Fruit fly (Drosophila melanogaster) whole organism: ENCODE measurements around the gene CG6891.
A peak's percentile ranks its signal among the peaks of the same experiment; 100 is the strongest.

ENCODE experiments used
- CG8478 ChIP-seq: fragments of >200 bp; optimal IDR thresholded peaks from 2 replicates; lab custom pipeline; 2018; ENCODE audit warnings: inconsistent platforms
- Dll ChIP-seq: fragments of >200 bp; optimal IDR thresholded peaks from 2 replicates; lab custom pipeline; 2017
- EcR ChIP-seq, 2 experiments: fragments of >200 bp; optimal IDR thresholded peaks; 2 replicates each; lab custom pipeline; 2017; ENCODE audit warnings: missing biosample characterization in 2 of 2, missing genetic modification characterization in 2 of 2, missing genetic modification reagents in 2 of 2
- pan ChIP-seq: fragments of >200 bp; optimal IDR thresholded peaks from 2 replicates; lab custom pipeline; 2017
- psq ChIP-seq: fragments of >200 bp; optimal IDR thresholded peaks from 2 replicates; lab custom pipeline; 2017
- usp ChIP-seq: fragments of >200 bp; optimal IDR thresholded peaks from 2 replicates; lab custom pipeline; 2017; ENCODE audit warnings: missing biosample characterization, missing genetic modification characterization, mixed read lengths

The CG6891 gene

DNA sequence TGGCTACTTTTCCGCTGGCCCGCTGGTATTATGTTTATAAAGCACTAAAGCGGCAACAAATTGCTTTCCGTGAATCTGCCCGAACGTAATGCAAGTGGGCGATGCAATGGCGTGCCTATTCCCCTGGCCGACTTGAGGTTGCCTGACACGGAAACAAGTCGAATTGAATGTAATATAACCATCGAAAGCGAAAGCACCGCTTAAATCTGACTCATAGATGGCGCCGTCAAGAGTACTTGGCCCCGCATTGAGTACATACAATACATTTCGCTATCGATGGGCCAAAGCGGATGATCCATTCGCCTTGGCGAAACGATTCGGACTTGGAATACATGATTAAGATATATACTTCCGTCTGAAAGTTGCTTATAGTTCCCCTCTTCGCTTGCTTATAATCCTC lies 5.2 kb downstream of the CG6891 start:
- no peak for TF ChIP-seq psq (lab: Kevin White, UChicago)

DNA sequence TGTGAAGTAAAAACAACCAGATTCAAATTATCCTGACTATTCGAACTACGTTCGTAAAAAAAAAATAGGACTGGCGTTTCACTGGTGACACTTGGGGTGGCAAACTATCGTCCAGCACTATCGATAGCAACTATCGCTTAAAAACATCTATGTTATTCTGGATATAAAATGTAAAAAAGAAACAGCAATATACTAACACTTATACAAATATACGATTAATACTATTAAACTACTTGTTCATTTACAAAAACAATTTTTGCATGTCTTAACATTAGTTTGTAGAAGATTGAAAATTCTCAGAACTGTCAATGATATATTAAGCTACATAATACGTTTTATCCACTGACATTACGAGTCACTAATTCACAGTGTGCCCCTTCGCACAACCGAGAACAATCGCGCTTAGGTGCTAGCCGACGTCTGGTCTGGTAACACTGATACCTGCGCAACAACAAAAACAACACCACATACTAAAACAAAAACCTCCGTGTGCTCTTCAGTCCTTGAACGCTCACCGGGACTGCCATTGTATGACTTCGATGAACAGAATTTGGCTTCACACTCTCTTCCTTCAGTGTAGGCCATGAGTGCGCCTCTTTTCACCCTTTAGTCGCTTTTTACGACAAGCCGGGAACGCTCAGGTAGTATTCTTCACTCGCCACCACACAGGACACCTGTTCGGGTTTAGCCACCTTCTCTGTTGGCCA lies 8.5 kb downstream of the CG6891 start, which contains the start of gene CG18259:
Gene CG18259, minus strand, starts transcription at position 78 of the 707 bp plus-strand sequence.
- TF ChIP-seq EcR (GFP tag; optimal IDR thresholded peaks at IDR 0.05; lab: Kevin White, UChicago) (no peak), CG8478 (lab: Kevin White, UChicago) (no peak), psq (lab: Kevin White, UChicago) (no peak), usp (GFP tag; lab: Kevin White, UChicago) (no peak), Dll (lab: Kevin White, UChicago) (no peak), pan (lab: Kevin White, UChicago) (no peak)

DNA sequence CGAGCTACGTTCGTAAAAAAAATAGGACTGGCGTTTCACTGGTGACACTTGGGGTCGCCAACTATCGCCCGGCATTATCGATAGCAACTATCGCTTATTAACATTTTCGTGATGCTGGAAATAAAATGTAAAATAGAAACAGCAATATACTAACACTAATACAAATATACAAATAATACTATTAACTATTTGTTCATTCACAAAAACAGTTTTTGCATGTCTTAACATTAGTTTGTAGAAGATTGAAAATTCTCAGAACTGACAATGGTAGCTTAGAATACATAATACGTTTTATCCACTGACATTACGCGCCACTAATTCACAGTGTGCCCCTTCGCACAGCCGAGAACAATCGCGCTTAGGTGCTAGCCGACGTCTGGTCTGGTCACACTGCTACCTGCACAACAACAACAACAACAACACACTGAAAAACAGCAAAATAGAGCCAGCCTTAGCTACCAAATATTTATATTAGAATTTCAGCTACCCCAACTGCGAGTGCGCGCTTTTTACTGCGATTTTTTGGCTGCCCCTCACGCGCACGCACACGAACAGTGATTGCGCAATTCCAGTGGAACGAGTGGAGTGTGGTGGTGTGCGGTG lies 13.2 kb downstream of the CG6891 start, which contains the start of the genes CG6961 and S6KL:
Gene CG6961, minus strand, starts transcription at position 68 of the 603 bp plus-strand sequence.
Gene S6KL, plus strand, starts transcription at position 322 of the 603 bp plus-strand sequence.
- TF ChIP-seq pan (lab: Kevin White, UChicago) (no peak), usp (GFP tag; lab: Kevin White, UChicago) (no peak), EcR (GFP tag; optimal IDR thresholded peaks at IDR 0.05; lab: Kevin White, UChicago) (no peak), Dll (lab: Kevin White, UChicago) (no peak), CG8478 (lab: Kevin White, UChicago) (no peak), psq (lab: Kevin White, UChicago) (no peak)

DNA sequence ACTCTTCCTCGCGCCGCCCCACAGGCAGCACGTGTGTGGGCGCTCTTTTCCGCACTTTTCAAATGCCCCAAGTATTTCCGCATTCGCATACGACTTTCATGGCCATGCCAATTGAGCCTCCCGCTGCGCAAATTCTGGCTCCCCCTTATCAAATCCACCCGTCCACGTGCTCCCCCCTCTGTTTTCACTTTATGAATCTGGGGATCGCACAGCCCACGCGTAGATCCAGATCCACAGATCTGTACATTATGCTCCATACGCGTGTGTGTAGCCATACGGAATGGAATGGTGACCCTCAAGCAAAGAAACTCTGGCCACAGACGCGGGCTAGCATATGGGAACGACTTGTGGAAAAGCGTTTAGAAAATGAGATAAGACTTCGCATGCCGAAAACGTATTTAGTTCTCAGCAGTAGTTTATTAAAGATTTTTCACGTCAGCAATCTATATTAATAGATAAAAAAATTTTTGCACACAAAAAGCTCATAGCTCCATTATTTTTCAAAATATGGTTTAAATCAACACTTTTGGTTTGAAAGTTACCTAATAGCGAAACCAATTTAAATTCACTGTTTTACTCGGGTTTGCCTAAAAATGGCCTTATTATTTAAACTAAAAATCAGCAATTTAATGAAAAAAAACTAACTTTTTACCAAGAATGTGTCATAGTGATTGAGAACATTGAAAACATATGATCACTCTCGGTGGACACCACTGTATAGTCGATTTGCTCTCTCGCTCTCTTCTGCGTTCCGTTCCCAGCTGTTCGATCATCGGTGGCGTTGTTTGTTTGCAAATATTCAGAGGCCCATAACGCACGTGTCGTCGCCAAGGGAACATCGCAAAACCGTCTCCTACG lies 14.6 kb downstream of the CG6891 start:
- no peak for TF ChIP-seq usp (GFP tag; lab: Kevin White, UChicago)
- TF ChIP-seq Dll (lab: Kevin White, UChicago), result no peak
- no peak for TF ChIP-seq pan (lab: Kevin White, UChicago)
- no peak for TF ChIP-seq EcR (GFP tag; optimal IDR thresholded peaks at IDR 0.05; lab: Kevin White, UChicago)
- no peak for TF ChIP-seq CG8478 (lab: Kevin White, UChicago)
- TF ChIP-seq psq (lab: Kevin White, UChicago), result no peak

DNA sequence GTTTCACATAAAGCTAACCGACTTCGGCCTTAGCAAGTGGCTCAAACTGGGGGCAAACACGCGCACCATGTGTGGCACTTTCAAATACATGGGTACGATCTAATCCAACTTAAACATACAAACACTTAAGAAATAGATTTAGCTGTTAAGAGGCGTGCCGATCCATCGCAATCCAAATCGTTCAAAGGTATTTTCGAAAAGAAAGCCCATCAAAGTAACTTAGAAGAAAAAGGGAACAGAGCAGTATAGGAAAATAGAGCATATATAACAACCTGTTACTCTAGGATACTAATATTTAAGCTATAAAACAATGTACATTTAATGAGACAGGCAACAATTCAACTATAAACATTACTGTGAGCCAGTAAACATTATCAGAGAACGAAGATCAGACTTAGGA lies 16.3 kb downstream of the CG6891 start, which contains the start of gene Atg101:
Gene Atg101, plus strand, starts transcription at position 301 of the 400 bp plus-strand sequence.
- TF ChIP-seq psq (lab: Kevin White, UChicago) (no peak), CG8478 (lab: Kevin White, UChicago) (no peak), EcR (GFP tag; optimal IDR thresholded peaks at IDR 0.05; lab: Kevin White, UChicago) (no peak), pan (lab: Kevin White, UChicago) (no peak), usp (GFP tag; lab: Kevin White, UChicago) (no peak), Dll (lab: Kevin White, UChicago) (no peak)

DNA sequence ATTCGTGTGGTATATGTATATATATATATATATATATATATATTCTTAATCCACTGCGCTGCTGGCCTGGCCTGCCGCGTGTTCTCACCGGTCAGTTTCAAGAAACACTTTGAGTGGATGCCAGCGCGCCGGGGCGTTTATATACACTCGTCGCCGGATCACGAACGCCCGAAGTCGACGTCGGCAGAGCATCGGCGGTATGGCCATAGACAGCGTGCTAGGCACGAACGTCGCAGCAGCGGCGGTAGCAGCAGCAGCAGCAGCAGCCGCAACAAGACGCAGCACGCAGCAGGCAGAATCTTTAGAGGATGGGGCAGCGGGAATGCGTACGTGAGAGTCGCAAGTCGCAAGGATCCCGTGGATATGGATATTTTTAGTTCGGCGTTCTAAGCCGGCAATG lies 22.5 kb downstream of the CG6891 start, which contains the start of gene bnb:
Gene bnb, minus strand, starts transcription at position 121 of the 400 bp plus-strand sequence.
- TF ChIP-seq psq (lab: Kevin White, UChicago) (no peak), CG8478 (lab: Kevin White, UChicago) (no peak), usp (GFP tag; lab: Kevin White, UChicago) (no peak), Dll (lab: Kevin White, UChicago) (no peak), pan (lab: Kevin White, UChicago) (no peak), EcR (GFP tag; optimal IDR thresholded peaks at IDR 0.05; lab: Kevin White, UChicago) (no peak)

DNA sequence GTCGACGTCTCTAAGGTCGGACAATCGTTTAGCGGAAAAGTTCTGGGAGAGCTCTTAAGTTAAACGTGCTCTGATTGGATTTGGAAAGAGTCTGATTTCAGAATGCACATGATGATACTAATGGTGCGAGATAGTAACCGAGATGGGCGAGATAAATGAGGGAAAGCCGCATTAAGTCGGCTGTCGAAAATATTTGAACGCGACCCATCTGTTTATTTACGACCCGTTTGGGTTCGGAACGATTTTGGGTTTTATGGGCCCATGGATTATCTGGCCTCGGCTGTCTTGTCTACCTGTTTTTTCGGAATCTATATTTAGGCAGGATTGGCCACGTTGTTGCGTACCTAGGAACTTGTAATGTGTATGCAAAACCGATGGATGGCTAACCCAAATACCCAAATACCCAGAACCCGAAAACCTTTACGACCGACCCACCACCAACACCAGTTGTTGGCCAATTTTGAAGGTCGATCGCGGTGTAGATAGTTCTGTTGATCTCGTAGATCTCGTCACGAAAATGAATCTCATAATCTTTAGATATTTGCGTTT lies 24.4 kb downstream of the CG6891 start:
- TF ChIP-seq usp (GFP tag; lab: Kevin White, UChicago) (no peak), psq (lab: Kevin White, UChicago) (no peak), EcR (GFP tag; optimal IDR thresholded peaks at IDR 0.05; lab: Kevin White, UChicago) (no peak), Dll (lab: Kevin White, UChicago) (no peak), CG8478 (lab: Kevin White, UChicago) (no peak), pan (lab: Kevin White, UChicago) (no peak)

DNA sequence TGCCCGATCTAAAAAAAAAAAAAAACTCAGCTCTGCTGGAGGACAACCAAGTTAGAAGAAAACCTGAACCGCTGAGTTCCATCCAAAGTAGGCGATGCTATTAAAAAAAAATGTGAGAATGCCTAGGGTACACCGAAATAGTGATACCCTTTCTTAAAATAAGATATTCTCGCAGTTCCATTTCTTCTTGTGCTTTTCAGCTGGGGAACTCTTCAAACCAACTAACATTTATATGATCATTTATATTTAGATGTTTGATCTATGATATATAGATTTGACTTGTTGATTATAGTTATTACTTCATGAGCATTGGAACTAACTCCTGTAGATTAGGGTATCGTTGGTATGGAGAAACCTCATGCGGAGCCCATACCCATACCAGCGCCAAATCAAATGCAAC lies 25.1 kb downstream of the CG6891 start:
- TF ChIP-seq pan (lab: Kevin White, UChicago) (no peak), psq (lab: Kevin White, UChicago) (no peak), EcR (GFP tag; optimal IDR thresholded peaks at IDR 0.05; lab: Kevin White, UChicago) (no peak), Dll (lab: Kevin White, UChicago) (no peak), usp (GFP tag; lab: Kevin White, UChicago) (no peak), CG8478 (lab: Kevin White, UChicago) (no peak)

DNA sequence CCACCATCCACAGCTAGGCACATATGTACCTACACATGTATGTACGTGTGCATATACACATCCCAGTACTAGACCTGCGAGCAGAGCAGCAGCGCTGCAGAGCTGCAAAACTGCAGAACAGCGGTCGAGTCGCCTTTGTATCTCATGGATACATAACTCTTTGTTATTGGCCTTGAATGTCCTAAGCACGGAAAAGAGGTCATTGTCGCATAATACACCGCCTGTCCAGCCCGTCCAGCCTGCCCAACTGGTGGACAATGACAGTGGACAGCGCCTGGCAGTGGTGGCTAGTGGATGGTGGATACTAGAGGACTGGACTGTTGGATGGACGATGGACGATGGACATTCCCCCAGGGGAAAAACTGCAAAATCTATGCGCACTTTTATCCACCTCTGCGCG lies 26.3 kb downstream of the CG6891 start:
- TF ChIP-seq EcR (GFP tag; optimal IDR thresholded peaks at IDR 0.05; lab: Kevin White, UChicago), result peak in 1 of 2 experiments; percentile 52
- no peak for TF ChIP-seq CG8478 (lab: Kevin White, UChicago)

DNA sequence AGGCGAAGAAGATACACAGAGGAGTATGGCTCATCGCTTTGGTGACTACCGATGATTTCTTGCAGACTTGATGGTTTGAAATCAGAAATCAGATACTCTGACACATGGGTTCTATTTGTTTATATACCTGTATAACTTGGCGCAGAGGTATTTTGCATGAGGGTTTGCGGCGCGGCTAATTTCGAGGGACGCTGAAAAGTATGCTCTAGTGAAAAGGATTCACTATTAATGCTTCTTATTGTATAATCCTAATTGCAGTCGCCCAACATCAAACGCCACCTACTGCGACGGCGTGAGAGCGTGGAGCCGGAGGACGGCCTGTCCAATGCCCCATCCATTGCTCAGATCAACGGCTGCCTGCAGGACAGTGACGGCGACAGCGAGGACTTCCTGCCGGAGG lies 30.0 kb downstream of the CG6891 start:
- no peak for TF ChIP-seq Dll (lab: Kevin White, UChicago)
- no peak for TF ChIP-seq CG8478 (lab: Kevin White, UChicago)
- no peak for TF ChIP-seq psq (lab: Kevin White, UChicago)
- TF ChIP-seq EcR (GFP tag; optimal IDR thresholded peaks at IDR 0.05; lab: Kevin White, UChicago), result no peak
- no peak for TF ChIP-seq pan (lab: Kevin White, UChicago)
- no peak for TF ChIP-seq usp (GFP tag; lab: Kevin White, UChicago)
